Worm (Caenorhabditis elegans) whole organism, L1 larva: ENCODE measurements around the gene F19B10.10.

ENCODE experiments used
- C16A3.4 ChIP-seq: fragments of 150-350 bp; optimal IDR thresholded peaks from 2 replicates; lab custom pipeline; 2014; ENCODE audit warnings: missing biosample characterization, missing genetic modification characterization
- C34B4.2 ChIP-seq: sonication (generic microtip); optimal IDR thresholded peaks from 2 replicates; lab custom pipeline; 2017; ENCODE audit warnings: mild to moderate bottlenecking, missing genetic modification characterization, missing compliant biosample characterization
- F16B12.6 ChIP-seq: fragments of 150-350 bp; optimal IDR thresholded peaks from 2 replicates; lab custom pipeline; 2014; ENCODE audit warnings: missing biosample characterization, missing genetic modification characterization
- Y116A8C.19 ChIP-seq: sonication (generic microtip); optimal IDR thresholded peaks from 2 replicates; lab custom pipeline; 2016; ENCODE audit warnings: missing compliant biosample characterization, missing genetic modification characterization, borderline replicate concordance
- aha-1 ChIP-seq: fragments of 150-350 bp; optimal IDR thresholded peaks from 2 replicates; lab custom pipeline; 2014; ENCODE audit warnings: missing biosample characterization, missing genetic modification characterization
- alr-1 ChIP-seq: fragments of 200-800 bp; sonication (Bioruptor generic); optimal IDR thresholded peaks from 2 replicates; lab custom pipeline; 2018; ENCODE audit warnings: borderline replicate concordance, mild to moderate bottlenecking, missing genetic modification characterization, missing compliant biosample characterization
- ama-1 ChIP-seq: fragments of 150-350 bp; optimal IDR thresholded peaks from 2 replicates; lab custom pipeline; 2014
- ceh-82 ChIP-seq, 3 experiments: fragments of 150-350 bp in 1 of 3; sonication (generic microtip) in 2 of 3; optimal IDR thresholded peaks; 2 replicates each; lab custom pipeline; 2014 to 2017; ENCODE audit warnings: missing biosample characterization in 3 of 3, missing genetic modification characterization in 3 of 3
- ceh-88 ChIP-seq: fragments of 200-800 bp; sonication (Bioruptor generic); IDR thresholded peaks from 2 replicates; pipeline ENCODE4 v1.3.6; 2022; ENCODE audit warnings: missing genetic modification characterization, missing compliant biosample characterization
- ceh-90 ChIP-seq: sonication (generic microtip); optimal IDR thresholded peaks from 2 replicates; lab custom pipeline; 2016; ENCODE audit warnings: missing genetic modification characterization, missing compliant biosample characterization
- efl-1 ChIP-seq, 4 experiments: fragments of 150-350 bp; optimal IDR thresholded peaks in 3 of 4; peaks in 1 of 4; 1 replicate in 1 of 4; 2 replicates in 3 of 4; lab custom pipeline; 2014; ENCODE audit warnings: missing biosample characterization in 2 of 4, missing genetic modification characterization in 2 of 4, missing genetic modification reagents in 2 of 4
- efl-3 ChIP-seq: fragments of 200-800 bp; sonication (Bioruptor generic); optimal IDR thresholded peaks from 2 replicates; lab custom pipeline; 2018; ENCODE audit warnings: mild to moderate bottlenecking, missing genetic modification characterization, missing compliant biosample characterization
- elt-2 ChIP-seq: sonication (generic microtip); optimal IDR thresholded peaks from 2 replicates; lab custom pipeline; 2016; ENCODE audit warnings: missing genetic modification characterization, mild to moderate bottlenecking, inconsistent platforms, missing compliant biosample characterization, missing genetic modification reagents
- elt-3 ChIP-seq, 6 experiments: fragments of 150-350 bp in 1 of 6; sonication (generic microtip); optimal IDR thresholded peaks; 2 replicates each; lab custom pipeline; 2017 to 2018; ENCODE audit warnings: missing biosample characterization in 6 of 6, missing genetic modification characterization in 6 of 6, inconsistent platforms in 1 of 6
- fkh-10 ChIP-seq: sonication (generic microtip); optimal IDR thresholded peaks from 2 replicates; lab custom pipeline; 2017; ENCODE audit warnings: missing biosample characterization, missing genetic modification reagents, missing genetic modification characterization
- fkh-4 ChIP-seq: sonication (generic microtip); optimal IDR thresholded peaks from 2 replicates; lab custom pipeline; 2016; ENCODE audit warnings: missing compliant biosample characterization, missing genetic modification characterization, borderline replicate concordance
- fkh-8 ChIP-seq: sonication (generic microtip); optimal IDR thresholded peaks from 2 replicates; lab custom pipeline; 2016; ENCODE audit warnings: mild to moderate bottlenecking, missing genetic modification characterization, missing compliant biosample characterization
- fos-1 ChIP-seq: fragments of 150-350 bp; optimal IDR thresholded peaks from 2 replicates; lab custom pipeline; 2014; ENCODE audit warnings: missing biosample characterization, missing genetic modification characterization
- grh-1 ChIP-seq: fragments of 200-800 bp; sonication (Bioruptor generic); IDR thresholded peaks from 2 replicates; pipeline ENCODE4 v1.3.6; 2022; ENCODE audit warnings: missing genetic modification reagents, missing genetic modification characterization, missing compliant biosample characterization
- isw-1 ChIP-seq: fragments of 200-800 bp; sonication (Bioruptor generic); IDR thresholded peaks from 2 replicates; pipeline ENCODE4 v1.3.6; 2022; ENCODE audit warnings: missing genetic modification characterization, missing compliant biosample characterization
- lin-14 ChIP-seq: fragments of 200-800 bp; sonication (Bioruptor generic); optimal IDR thresholded peaks from 2 replicates; lab custom pipeline; 2018; ENCODE audit warnings: mild to moderate bottlenecking, missing genetic modification characterization, moderate library complexity, missing compliant biosample characterization
- lir-3 ChIP-seq: sonication (generic microtip); optimal IDR thresholded peaks from 2 replicates; lab custom pipeline; 2016; ENCODE audit warnings: mild to moderate bottlenecking, missing genetic modification characterization, moderate library complexity, missing compliant biosample characterization; ENCODE audit not compliant: poor library complexity
- nhr-19 ChIP-seq: fragments of 200-800 bp; sonication (Bioruptor generic); conservative IDR thresholded peaks from 2 replicates; pipeline ENCODE4 v1.3.6; 2022; ENCODE audit warnings: missing genetic modification characterization, missing compliant biosample characterization
- nhr-237 ChIP-seq: fragments of 150-350 bp; optimal IDR thresholded peaks from 2 replicates; lab custom pipeline; 2014; ENCODE audit warnings: missing biosample characterization, missing genetic modification characterization
- nhr-47 ChIP-seq: sonication (generic microtip); optimal IDR thresholded peaks from 2 replicates; lab custom pipeline; 2016; ENCODE audit warnings: mild to moderate bottlenecking, missing genetic modification characterization, moderate library complexity, missing compliant biosample characterization
- nhr-71 ChIP-seq: sonication (generic microtip); optimal IDR thresholded peaks from 2 replicates; lab custom pipeline; 2016; ENCODE audit warnings: mild to moderate bottlenecking, missing genetic modification characterization, moderate library complexity, missing compliant biosample characterization
- nhr-76 ChIP-seq: sonication (generic microtip); optimal IDR thresholded peaks from 2 replicates; lab custom pipeline; 2017; ENCODE audit warnings: missing biosample characterization, missing genetic modification characterization
- nhr-85 ChIP-seq: sonication (generic microtip); peaks from one replicate; lab custom pipeline; 2016; ENCODE audit warnings: missing genetic modification characterization, inconsistent platforms, missing compliant biosample characterization
- nhr-90 ChIP-seq: sonication (generic microtip); optimal IDR thresholded peaks from 2 replicates; lab custom pipeline; 2016; ENCODE audit warnings: mild to moderate bottlenecking, missing genetic modification characterization, missing compliant biosample characterization; ENCODE audit not compliant: poor library complexity
- pag-3 ChIP-seq: sonication (generic microtip); optimal IDR thresholded peaks from 2 replicates; lab custom pipeline; 2017; ENCODE audit warnings: missing genetic modification characterization, mild to moderate bottlenecking, missing compliant biosample characterization, antibody characterized with exemption, borderline replicate concordance; ENCODE audit not compliant: insufficient read depth
- pqm-1 ChIP-seq: sonication (generic microtip); optimal IDR thresholded peaks from 3 replicates; lab custom pipeline; 2017; ENCODE audit warnings: missing biosample characterization, missing genetic modification characterization
- rnt-1 ChIP-seq: sonication (generic microtip); optimal IDR thresholded peaks from 2 replicates; lab custom pipeline; 2016; ENCODE audit warnings: mild to moderate bottlenecking, missing genetic modification characterization, moderate library complexity, missing compliant biosample characterization
- snu-23 ChIP-seq: sonication (generic microtip); optimal IDR thresholded peaks from 2 replicates; lab custom pipeline; 2016; ENCODE audit warnings: missing genetic modification characterization, missing compliant biosample characterization
- sox-4 ChIP-seq: sonication (generic microtip); optimal IDR thresholded peaks from 2 replicates; lab custom pipeline; 2016; ENCODE audit warnings: missing genetic modification characterization, missing compliant biosample characterization
- swsn-7 ChIP-seq: sonication (generic microtip); optimal IDR thresholded peaks from 2 replicates; lab custom pipeline; 2016; ENCODE audit warnings: missing genetic modification characterization, missing compliant biosample characterization
- tbx-2 ChIP-seq: sonication (generic microtip); optimal IDR thresholded peaks from 2 replicates; lab custom pipeline; 2016; ENCODE audit warnings: missing genetic modification characterization, missing compliant biosample characterization
- tlp-1 ChIP-seq: fragments of 150-350 bp; optimal IDR thresholded peaks from 2 replicates; lab custom pipeline; 2014; ENCODE audit warnings: missing biosample characterization, missing genetic modification characterization
- unc-130 ChIP-seq: fragments of 150-350 bp; optimal IDR thresholded peaks from 2 replicates; lab custom pipeline; 2017; ENCODE audit warnings: missing biosample characterization, missing genetic modification characterization, inconsistent platforms
- unc-62 ChIP-seq: fragments of 150-350 bp; optimal IDR thresholded peaks from 2 replicates; lab custom pipeline; 2014; ENCODE audit warnings: missing biosample characterization, missing genetic modification reagents, missing genetic modification characterization
- unc-86 ChIP-seq: sonication (generic microtip); optimal IDR thresholded peaks from 2 replicates; lab custom pipeline; 2016; ENCODE audit warnings: missing genetic modification characterization, missing compliant biosample characterization
- unc-98 ChIP-seq: fragments of 200-800 bp; sonication (Bioruptor generic); IDR thresholded peaks from 2 replicates; pipeline ENCODE4 v1.3.6; 2022; ENCODE audit warnings: missing genetic modification characterization, missing compliant biosample characterization
- vab-15 ChIP-seq: sonication (generic microtip); optimal IDR thresholded peaks from 2 replicates; lab custom pipeline; 2017; ENCODE audit warnings: missing genotype, mild to moderate bottlenecking, missing genetic modification characterization, missing compliant biosample characterization
- xbp-1 ChIP-seq: sonication (generic microtip); optimal IDR thresholded peaks from 2 replicates; lab custom pipeline; 2016; ENCODE audit warnings: missing genetic modification characterization, missing compliant biosample characterization

The F19B10.10 gene

DNA sequence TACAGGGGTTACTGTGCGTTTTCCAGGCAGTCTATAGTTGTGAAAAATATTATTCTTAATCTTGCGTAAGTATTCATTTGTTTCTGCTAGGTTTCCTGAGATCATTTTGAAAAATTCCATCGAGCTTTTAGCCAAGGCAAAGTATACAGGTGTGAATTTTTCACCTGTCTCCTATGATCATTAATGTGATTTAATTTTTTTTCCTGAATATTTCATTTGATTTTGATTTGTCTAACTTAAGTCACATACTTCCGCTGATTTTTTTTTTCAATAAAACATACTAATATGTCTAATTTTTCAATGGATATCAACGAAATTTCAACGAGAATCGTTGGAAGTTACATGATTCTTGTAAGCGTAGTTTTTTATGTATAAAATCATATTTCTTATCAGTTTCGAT, 24.1 kb upstream of the F19B10.10 start, which contains the start of gene srx-108:
TSS of gene srx-108 (plus strand) at position 301 of the 400 bp plus-strand sequence.
- no peak for TF ChIP-seq F16B12.6 (tag; lab: Kevin White, UChicago)
- no peak for TF ChIP-seq efl-1 (optimal IDR thresholded peaks at IDR 0.05; lab: Kevin White, UChicago)
- TF ChIP-seq efl-1 (GFP tag; optimal IDR thresholded peaks at IDR 0.05 in 1 of 2; lab: Kevin White, UChicago), result peak in 1 of 2 experiments; percentile 54

ce11 chrII:3701305-3701704, 20.1 kb upstream of the F19B10.10 start, which contains the start of gene srx-105:
srx-105 (minus strand) TSS chrII:3701405.
- TF ChIP-seq nhr-71 (tag; lab: Kevin White, UChicago), result no peak
- no peak for TF ChIP-seq unc-86 (tag; lab: Kevin White, UChicago)
- TF ChIP-seq ceh-82 (tag; optimal IDR thresholded peaks at IDR 0.05; lab: Kevin White, UChicago), result no peak
- no peak for TF ChIP-seq isw-1 (GFP tag; lab: Robert Waterston, UW)
- TF ChIP-seq nhr-76 (tag; lab: Kevin White, UChicago), result no peak
- TF ChIP-seq pag-3 (tag; lab: Kevin White, UChicago), result no peak
- no peak for TF ChIP-seq alr-1 (tag; lab: Kevin White, UChicago)
- TF ChIP-seq nhr-19, result no peak
- no peak for TF ChIP-seq vab-15 (tag; lab: Kevin White, UChicago)
- no peak for TF ChIP-seq elt-3 (tag; optimal IDR thresholded peaks at IDR 0.05; lab: Kevin White, UChicago)
- no peak for TF ChIP-seq ceh-90 (tag; lab: Kevin White, UChicago)
- no peak for TF ChIP-seq xbp-1
- TF ChIP-seq grh-1 (GFP tag; lab: Robert Waterston, UW), result no peak
- TF ChIP-seq unc-62 (GFP tag; lab: Kevin White, UChicago), result no peak
- TF ChIP-seq C16A3.4 (tag; lab: Kevin White, UChicago), result no peak
- TF ChIP-seq efl-1 (optimal IDR thresholded peaks at IDR 0.05; lab: Kevin White, UChicago), result no peak
- TF ChIP-seq efl-1 (GFP tag; optimal IDR thresholded peaks at IDR 0.05 in 1 of 2; lab: Kevin White, UChicago), result no peak
- TF ChIP-seq nhr-85 (tag; lab: Kevin White, UChicago), result no peak
- TF ChIP-seq lir-3 (tag; lab: Kevin White, UChicago), result no peak

DNA sequence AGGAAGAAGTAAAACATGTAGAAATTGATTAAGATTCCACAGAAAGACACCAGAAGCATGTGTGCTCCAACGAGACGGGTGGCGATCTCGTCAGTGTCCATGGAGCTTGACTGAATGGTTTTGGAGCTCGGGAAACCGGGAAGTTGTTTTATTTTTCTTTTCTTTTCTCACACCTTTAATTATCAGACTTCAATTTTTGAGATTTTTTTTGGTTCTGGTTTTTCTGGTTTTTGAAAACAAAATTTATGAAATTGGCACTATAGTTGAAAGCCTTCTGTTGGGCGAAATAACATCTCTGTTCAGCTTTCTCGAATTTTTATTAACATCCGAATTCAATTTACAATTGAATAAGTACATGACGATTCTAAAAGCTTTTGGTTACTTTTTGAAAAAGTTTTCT, 18.4 kb upstream of the F19B10.10 start, which contains the start of gene srx-104:
TSS of gene srx-104 (minus strand) at position 101 of the 400 bp plus-strand sequence.
- TF ChIP-seq vab-15 (tag; lab: Kevin White, UChicago), result no peak
- no peak for TF ChIP-seq nhr-90 (tag; lab: Kevin White, UChicago)
- no peak for TF ChIP-seq nhr-76 (tag; lab: Kevin White, UChicago)
- no peak for TF ChIP-seq elt-2 (tag; lab: Kevin White, UChicago)
- TF ChIP-seq, all 84 proteins: peak for 0

DNA sequence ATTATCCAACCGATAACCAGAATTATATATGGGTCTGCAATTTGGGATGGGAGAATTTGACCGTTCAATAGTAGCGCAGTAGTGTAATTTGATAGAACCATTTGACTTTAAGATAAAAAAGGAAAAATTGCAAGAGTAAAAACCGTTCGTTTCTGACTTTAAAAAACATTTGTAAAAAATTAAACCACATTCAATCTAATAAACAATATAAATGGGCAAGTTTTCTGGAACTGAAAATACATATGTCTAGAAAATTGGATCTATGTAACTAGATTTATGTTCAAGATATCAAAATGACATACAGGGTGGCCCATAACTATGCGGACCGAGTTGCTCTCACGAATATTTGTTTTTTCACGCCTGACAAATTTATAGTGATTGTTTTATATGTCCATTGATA, 13.4 kb upstream of the F19B10.10 start, which contains the start of gene srx-102:
TSS of gene srx-102 (minus strand) at position 101 of the 400 bp plus-strand sequence.
- TF ChIP-seq tlp-1 (no peak), unc-98 (GFP tag; lab: Robert Waterston, UW) (no peak), grh-1 (GFP tag; lab: Robert Waterston, UW) (no peak), nhr-76 (tag; lab: Kevin White, UChicago) (no peak), sox-4 (tag; lab: Kevin White, UChicago) (no peak), ceh-88 (GFP tag; lab: Robert Waterston, UW) (no peak), xbp-1 (no peak), fos-1 (tag; lab: Kevin White, UChicago) (no peak), rnt-1 (tag; lab: Kevin White, UChicago) (no peak), Y116A8C.19 (tag; lab: Kevin White, UChicago) (no peak), aha-1 (no peak), snu-23 (GFP tag; lab: Kevin White, UChicago) (no peak), unc-130 (no peak)

ce11 chrII:3690646-3691045, 9.4 kb upstream of the F19B10.10 start, which contains the start of gene srx-101:
srx-101 (minus strand) TSS chrII:3690746.
- no peak for TF ChIP-seq tbx-2 (tag; lab: Kevin White, UChicago)
- TF ChIP-seq fkh-8, result no peak
- no peak for TF ChIP-seq fkh-4 (tag; lab: Kevin White, UChicago)
- TF ChIP-seq efl-3 (GFP tag; lab: Kevin White, UChicago), result no peak
- no peak for TF ChIP-seq nhr-19
- TF ChIP-seq alr-1 (tag; lab: Kevin White, UChicago), result no peak
- TF ChIP-seq nhr-47 (tag; lab: Kevin White, UChicago), result no peak
- no peak for TF ChIP-seq tlp-1
- no peak for TF ChIP-seq pqm-1 (tag; lab: Kevin White, UChicago)
- no peak for TF ChIP-seq fkh-10 (GFP tag; lab: Kevin White, UChicago)
- TF ChIP-seq swsn-7 (tag; lab: Kevin White, UChicago), result no peak
- no peak for TF ChIP-seq ama-1
- no peak for TF ChIP-seq lin-14 (GFP tag; lab: Kevin White, UChicago)
- no peak for TF ChIP-seq F16B12.6 (tag; lab: Kevin White, UChicago)
- TF ChIP-seq ceh-88 (GFP tag; lab: Robert Waterston, UW), result no peak
- TF ChIP-seq C34B4.2, result no peak
- TF ChIP-seq unc-130, result no peak
- no peak for TF ChIP-seq nhr-237 (tag; lab: Kevin White, UChicago)
- no peak for TF ChIP-seq nhr-90 (tag; lab: Kevin White, UChicago)
